Fruit fly (Drosophila melanogaster) whole organism, embryonic: ENCODE results near the gene Atg2.

Experiments
- Atf-2 ChIP-seq: fragments of 200-800 bp; sonication (Bioruptor generic); optimal IDR thresholded peaks from 2 replicates; lab custom pipeline; 2016; ENCODE audit warnings: missing biosample characterization, missing genetic modification characterization
- CG10431 ChIP-seq: fragments of 200-800 bp; sonication (Bioruptor generic); optimal IDR thresholded peaks from 3 replicates; lab custom pipeline; 2018; ENCODE audit warnings: missing biosample characterization, mild to moderate bottlenecking, missing genetic modification characterization
- CG10462 ChIP-seq: fragments of 200-800 bp; sonication (Bioruptor generic); optimal IDR thresholded peaks from 2 replicates; lab custom pipeline; 2016; ENCODE audit warnings: missing biosample characterization, missing genetic modification characterization
- CG10565 ChIP-seq: fragments of 200-800 bp; sonication (Bioruptor generic); optimal IDR thresholded peaks from 3 replicates; lab custom pipeline; 2016; ENCODE audit warnings: missing biosample characterization, mild to moderate bottlenecking, missing genetic modification characterization
- CG10959 ChIP-seq: fragments of 200-800 bp; sonication (Bioruptor generic); IDR thresholded peaks from 2 replicates; pipeline ENCODE4 v1.3.6; 2022; ENCODE audit warnings: missing biosample characterization, missing genetic modification characterization
- CG11696 ChIP-seq: fragments of 200-800 bp; sonication (Bioruptor generic); IDR thresholded peaks from 2 replicates; pipeline ENCODE4 v1.3.6; 2022; ENCODE audit warnings: missing biosample characterization, missing genetic modification characterization
- CG12942 ChIP-seq: fragments of 200-800 bp; sonication (Bioruptor generic); optimal IDR thresholded peaks from 3 replicates; lab custom pipeline; 2016; ENCODE audit warnings: missing biosample characterization, missing genetic modification characterization
- CG14667 ChIP-seq: fragments of 200-800 bp; sonication (Bioruptor generic); IDR thresholded peaks from 2 replicates; pipeline ENCODE4 v1.3.6; 2022; ENCODE audit warnings: missing biosample characterization, missing genetic modification characterization
- CG1529 ChIP-seq: fragments of 200-800 bp; sonication (Bioruptor generic); optimal IDR thresholded peaks from 3 replicates; lab custom pipeline; 2018; ENCODE audit warnings: missing biosample characterization, missing genetic modification characterization
- CG15514 ChIP-seq: fragments of 200-800 bp; sonication (Bioruptor generic); optimal IDR thresholded peaks from 3 replicates; lab custom pipeline; 2017; ENCODE audit warnings: missing biosample characterization, missing genetic modification characterization, mild to moderate bottlenecking, moderate library complexity, missing genetic modification reagents
- CG16779 ChIP-seq: fragments of 200-800 bp; sonication (Bioruptor generic); IDR thresholded peaks from 2 replicates; pipeline ENCODE4 v1.3.6; 2022; ENCODE audit warnings: missing biosample characterization, missing genetic modification characterization
- CG18619 ChIP-seq: fragments of 200-800 bp; sonication (Bioruptor generic); optimal IDR thresholded peaks from 3 replicates; lab custom pipeline; 2017; ENCODE audit warnings: missing biosample characterization, mild to moderate bottlenecking, missing genetic modification characterization
- CG2199 ChIP-seq: fragments of 200-800 bp; sonication (Bioruptor generic); IDR thresholded peaks from 3 replicates; pipeline ENCODE4 v1.3.6; 2022; ENCODE audit warnings: missing biosample characterization, missing genetic modification characterization
- CG34422 ChIP-seq: fragments of 200-800 bp; sonication (Bioruptor generic); IDR thresholded peaks from 3 replicates; pipeline ENCODE4 v1.3.6; 2022; ENCODE audit warnings: missing biosample characterization, missing genetic modification characterization
- CG4404 ChIP-seq: fragments of 200-800 bp; sonication (Bioruptor generic); IDR thresholded peaks from 2 replicates; pipeline ENCODE4 v1.3.6; 2022; ENCODE audit warnings: missing biosample characterization, missing genetic modification characterization
- CG5245 ChIP-seq: fragments of 200-800 bp; sonication (Bioruptor generic); optimal IDR thresholded peaks from 3 replicates; lab custom pipeline; 2016; ENCODE audit warnings: missing biosample characterization, missing genetic modification characterization
- CG6813 ChIP-seq: fragments of 200-800 bp; sonication (Bioruptor generic); optimal IDR thresholded peaks from 2 replicates; lab custom pipeline; 2017; ENCODE audit warnings: missing biosample characterization, missing genetic modification characterization, mild to moderate bottlenecking, moderate library complexity, missing genetic modification reagents
- CG7357 ChIP-seq: fragments of 200-800 bp; sonication (Bioruptor generic); IDR thresholded peaks from 3 replicates; pipeline ENCODE4 v1.3.6; 2022; ENCODE audit warnings: missing biosample characterization, missing genetic modification characterization
- CG8290 ChIP-seq, 3 experiments: fragments of 200-800 bp; sonication (Bioruptor generic); optimal IDR thresholded peaks; 2 replicates each; lab custom pipeline; 2016 to 2019; ENCODE audit warnings: missing biosample characterization in 3 of 3, missing genetic modification characterization in 3 of 3, mild to moderate bottlenecking in 2 of 3, moderate library complexity in 1 of 3
- Eip74EF ChIP-seq, 2 experiments: fragments of 200-800 bp in 1 of 2; fragments of >200 bp in 1 of 2; sonication (Bioruptor generic) in 1 of 2; optimal IDR thresholded peaks; 2 replicates each; lab custom pipeline; 2017 to 2019; ENCODE audit warnings: missing biosample characterization in 2 of 2, missing genetic modification characterization in 2 of 2, mild to moderate bottlenecking in 1 of 2, moderate library complexity in 1 of 2
- GATAe ChIP-seq: fragments of 200-800 bp; sonication (Bioruptor generic); conservative IDR thresholded peaks from 2 replicates; pipeline ENCODE4 v1.3.6; 2022; ENCODE audit warnings: missing biosample characterization, missing genetic modification characterization
- H2.0 ChIP-seq: fragments of 200-800 bp; sonication (Bioruptor generic); IDR thresholded peaks from 2 replicates; pipeline ENCODE4 v1.3.6; 2022; ENCODE audit warnings: missing biosample characterization, missing genetic modification characterization
- Lpt ChIP-seq: fragments of >200 bp; optimal IDR thresholded peaks from 2 replicates; lab custom pipeline; 2018; ENCODE audit warnings: missing biosample characterization, missing genetic modification characterization
- Mrtf ChIP-seq: fragments of 200-800 bp; sonication (Bioruptor generic); IDR thresholded peaks from 3 replicates; pipeline ENCODE4 v1.3.6; 2022; ENCODE audit warnings: missing biosample characterization, missing genetic modification characterization
- PHDP ChIP-seq: fragments of 200-800 bp; sonication (Bioruptor generic); optimal IDR thresholded peaks from 3 replicates; lab custom pipeline; 2018; ENCODE audit warnings: missing biosample characterization, mild to moderate bottlenecking, missing genetic modification characterization, moderate library complexity
- Pdp1 ChIP-seq, 2 experiments: fragments of 200-800 bp; sonication (Bioruptor generic); optimal IDR thresholded peaks; 3 replicates each; lab custom pipeline; 2016; ENCODE audit warnings: missing biosample characterization in 2 of 2, missing genetic modification characterization in 2 of 2, mild to moderate bottlenecking in 1 of 2, moderate library complexity in 1 of 2
- Ravus ChIP-seq: fragments of 200-800 bp; sonication (Bioruptor generic); IDR thresholded peaks from 2 replicates; pipeline ENCODE4 v1.3.6; 2022; ENCODE audit warnings: missing biosample characterization, missing genetic modification characterization
- ato ChIP-seq: fragments of 200-800 bp; sonication (Bioruptor generic); IDR thresholded peaks from 2 replicates; pipeline ENCODE4 v1.3.6; 2022; ENCODE audit warnings: missing biosample characterization, missing genetic modification characterization; ENCODE audit not compliant: partially characterized antibody
- corto ChIP-seq: fragments of 200-800 bp; sonication (Bioruptor generic); optimal IDR thresholded peaks from 2 replicates; lab custom pipeline; 2016; ENCODE audit warnings: missing biosample characterization, mild to moderate bottlenecking, missing genetic modification characterization, moderate library complexity
- esg ChIP-seq: fragments of 200-800 bp; sonication (Bioruptor generic); conservative IDR thresholded peaks from 2 replicates; pipeline ENCODE4 v1.3.6; 2022; ENCODE audit warnings: missing biosample characterization, missing genetic modification characterization
- gt ChIP-seq: fragments of 200-800 bp; sonication (Bioruptor generic); IDR thresholded peaks from 2 replicates; pipeline ENCODE4 v1.3.6; 2022; ENCODE audit warnings: missing biosample characterization, missing genetic modification characterization
- ind ChIP-seq: fragments of 200-800 bp; sonication (Bioruptor generic); optimal IDR thresholded peaks from 3 replicates; lab custom pipeline; 2016; ENCODE audit warnings: missing biosample characterization, missing genetic modification characterization
- lmd ChIP-seq: fragments of 200-800 bp; sonication (Bioruptor generic); IDR thresholded peaks from 2 replicates; pipeline ENCODE4 v1.3.6; 2022; ENCODE audit warnings: missing biosample characterization, missing genetic modification characterization
- lov ChIP-seq, 2 experiments: fragments of 200-800 bp in 1 of 2; fragments of >200 bp in 1 of 2; sonication (Bioruptor generic) in 1 of 2; IDR thresholded peaks in 1 of 2; optimal IDR thresholded peaks in 1 of 2; 2 replicates in 1 of 2; 3 replicates in 1 of 2; pipeline versions ENCODE4 v1.3.6 to Lab custom; 2017 to 2022; ENCODE audit warnings: missing biosample characterization in 1 of 2, missing genetic modification characterization in 1 of 2
- shn ChIP-seq: fragments of 200-800 bp; sonication (Bioruptor generic); optimal IDR thresholded peaks from 3 replicates; lab custom pipeline; 2016; ENCODE audit warnings: missing biosample characterization, missing genetic modification characterization
- sim ChIP-seq: fragments of 200-800 bp; sonication (Bioruptor generic); IDR thresholded peaks from 2 replicates; pipeline ENCODE4 v1.3.6; 2022; ENCODE audit warnings: missing biosample characterization, missing genetic modification characterization
- ssp ChIP-seq: fragments of 200-800 bp; sonication (Bioruptor generic); IDR thresholded peaks from 2 replicates; pipeline ENCODE4 v1.3.6; 2022; ENCODE audit warnings: missing biosample characterization, missing genetic modification characterization
- sug ChIP-seq: fragments of 200-800 bp; optimal IDR thresholded peaks from 2 replicates; lab custom pipeline; 2019; ENCODE audit warnings: missing biosample characterization, mild to moderate bottlenecking, missing genetic modification characterization, moderate library complexity
- unpg ChIP-seq: fragments of 200-800 bp; sonication (Bioruptor generic); optimal IDR thresholded peaks from 3 replicates; lab custom pipeline; 2018; ENCODE audit warnings: missing biosample characterization, mild to moderate bottlenecking, missing genetic modification characterization, moderate library complexity
- zen2 ChIP-seq: fragments of 200-800 bp; sonication (Bioruptor generic); IDR thresholded peaks from 3 replicates; pipeline ENCODE4 v1.3.6; 2022; ENCODE audit warnings: missing biosample characterization, missing genetic modification characterization; ENCODE audit not compliant: partially characterized antibody
- zfh2 ChIP-seq: fragments of 200-800 bp; sonication (Bioruptor generic); optimal IDR thresholded peaks from 2 replicates; lab custom pipeline; 2016; ENCODE audit warnings: missing biosample characterization, missing genetic modification characterization

The Atg2 gene

DNA sequence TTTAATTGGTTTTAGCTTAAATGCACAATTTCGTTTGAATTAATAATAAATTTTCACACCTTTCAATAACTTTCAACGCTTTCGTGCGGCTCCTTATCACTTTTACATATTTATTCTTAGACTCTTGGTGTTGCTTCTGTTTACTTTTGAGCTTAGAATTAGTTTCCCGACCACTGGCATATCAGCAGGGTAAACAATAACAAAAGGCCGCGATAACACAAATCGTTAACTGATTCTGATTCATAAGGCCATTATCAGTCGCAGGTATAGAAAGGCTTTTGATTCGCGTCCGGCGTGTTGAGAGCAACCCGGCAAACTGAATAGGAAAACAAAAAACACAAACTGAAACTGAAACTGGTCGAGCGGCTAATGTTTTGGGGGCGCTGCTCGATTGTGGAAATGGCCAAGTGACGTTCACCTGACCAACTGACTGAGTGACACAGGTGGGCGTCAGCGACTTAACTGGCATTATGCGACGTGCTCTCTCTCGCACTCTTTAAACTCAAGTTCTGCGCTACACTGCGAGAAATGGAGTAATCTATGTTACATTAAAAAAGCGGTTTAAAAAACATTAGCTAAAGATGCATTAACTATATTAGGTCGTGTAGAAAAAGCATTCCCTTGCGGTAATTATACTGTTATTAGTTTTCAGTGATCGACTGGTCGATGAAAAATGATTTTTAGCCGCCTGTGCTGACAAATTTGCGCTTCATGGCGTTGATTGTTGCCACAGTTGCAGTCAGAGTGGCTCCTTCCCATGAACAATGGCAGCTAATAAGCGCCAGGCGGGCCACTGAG is 39.6 kb upstream of the Atg2 start (continued):
- TF ChIP-seq Lpt (GFP tag; lab: Kevin White, UChicago) (no peak), corto (GFP tag; lab: Kevin White, UChicago) (no peak), CG11696 (GFP tag; lab: Robert Waterston, UW) (no peak), CG4404 (GFP tag; lab: Robert Waterston, UW) (no peak), lmd (0 out of 2 replicates have a peak, but pooled peaks have one; percentile 13), CG10462 (GFP tag; lab: Kevin White, UChicago) (no peak), shn (GFP tag; lab: Kevin White, UChicago) (no peak), CG12942 (no peak), CG34422 (GFP tag; lab: Robert Waterston, UW) (peak; percentile 14; the same call in 1 of the 3 replicates), GATAe (GFP tag; lab: Robert Waterston, UW) (peak; percentile 46; the same call in 1 of the 2 replicates), Atf-2 (GFP tag; lab: Kevin White, UChicago) (no peak), sug (tag; lab: Kevin White, UChicago) (peak; percentile 61), zen2 (GFP tag; lab: Robert Waterston, UW) (no peak), CG10565 (no peak), esg (GFP tag; lab: Robert Waterston, UW) (peak; percentile 19; the same call in 1 of the 2 replicates), Eip74EF (GFP tag; optimal IDR thresholded peaks at IDR 0.05; lab: Kevin White, UChicago) (no peak), ind (GFP tag; lab: Kevin White, UChicago) (no peak), CG18619 (GFP tag; lab: Kevin White, UChicago) (no peak), Ravus (GFP tag; lab: Robert Waterston, UW) (no peak), lov (optimal IDR thresholded peaks at IDR 0.05; lab: Kevin White, UChicago) (no peak), lov (GFP tag; IDR thresholded peaks at IDR 0.05; lab: Robert Waterston, UW) (no peak), sim (no peak), CG10431 (peak; percentile 24), CG5245 (GFP tag; lab: Kevin White, UChicago) (no peak), CG2199 (GFP tag; lab: Robert Waterston, UW) (no peak), CG7357 (GFP tag; lab: Robert Waterston, UW) (no peak), zfh2 (GFP tag; lab: Kevin White, UChicago) (no peak), CG1529 (GFP tag; lab: Kevin White, UChicago) (no peak), Mrtf (GFP tag; lab: Robert Waterston, UW) (0 out of 3 replicates have a peak, but pooled peaks have one; percentile 42), CG10959 (GFP tag; lab: Robert Waterston, UW) (no peak), unpg (peak; percentile 12), H2.0 (GFP tag; lab: Robert Waterston, UW) (no peak), CG8290 (GFP tag; optimal IDR thresholded peaks at IDR 0.05; lab: Kevin White, UChicago) (no peak), CG8290 (tag; optimal IDR thresholded peaks at IDR 0.05; lab: Kevin White, UChicago) (no peak), ato (GFP tag; lab: Robert Waterston, UW) (no peak), CG14667 (GFP tag; lab: Robert Waterston, UW) (no peak), CG6813 (GFP tag; lab: Kevin White, UChicago) (no peak), PHDP (tag; lab: Kevin White, UChicago) (peak; percentile 31), CG15514 (no peak), CG16779 (no peak), gt (GFP tag; lab: Robert Waterston, UW) (no peak), Pdp1 (GFP tag; optimal IDR thresholded peaks at IDR 0.05; lab: Kevin White, UChicago) (no peak), ssp (GFP tag; lab: Robert Waterston, UW) (no peak)
